Worm (Caenorhabditis elegans): ENCODE measurements around the gene F56D2.8.

DNA sequence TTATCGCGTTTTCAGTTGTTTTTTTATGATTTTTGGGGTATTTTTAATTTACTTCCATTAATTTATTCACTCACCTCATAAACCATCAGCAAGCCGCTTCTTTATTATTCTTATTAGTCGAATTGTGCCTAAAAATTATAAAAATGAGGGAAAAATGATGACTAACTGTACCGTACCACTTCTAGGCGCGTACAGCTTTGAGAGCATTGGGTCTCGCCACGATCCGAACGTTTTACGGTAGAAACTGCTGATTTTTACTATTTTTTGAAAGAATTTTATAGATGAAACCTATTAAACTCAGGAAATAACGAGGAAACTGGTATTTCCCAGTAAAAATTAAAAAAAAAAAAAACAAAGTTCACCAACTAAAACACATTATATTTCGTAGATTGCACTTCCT lies 39.6 kb downstream of the F56D2.8 start, which contains the start of gene D1044.6:
- TF ChIP-seq ets-7 (tag; optimal IDR thresholded peaks at IDR 0.05), result no peak
- no peak for TF ChIP-seq ceh-13 (GFP tag; optimal IDR thresholded peaks at IDR 0.05)
- no peak for TF ChIP-seq ama-1 (optimal IDR thresholded peaks at IDR 0.05)
- TF ChIP-seq pes-1 (GFP tag; IDR thresholded peaks at IDR 0.05), result no peak
- TF ChIP-seq hmg-4 (GFP tag; optimal IDR thresholded peaks at IDR 0.05), result no peak
- TF ChIP-seq ceh-36 (tag; optimal IDR thresholded peaks at IDR 0.05), result no peak
- no peak for TF ChIP-seq aly-1 (tag; optimal IDR thresholded peaks at IDR 0.05)
- TF ChIP-seq hnd-1 (tag; optimal IDR thresholded peaks at IDR 0.05), result no peak
- TF ChIP-seq flt-1 (GFP tag; IDR thresholded peaks at IDR 0.05), result no peak

Measured in whole organism, early embryonic.